Worm (Caenorhabditis elegans): Measurements from ENCODE around the gene vps-60.

The vps-60 gene

DNA sequence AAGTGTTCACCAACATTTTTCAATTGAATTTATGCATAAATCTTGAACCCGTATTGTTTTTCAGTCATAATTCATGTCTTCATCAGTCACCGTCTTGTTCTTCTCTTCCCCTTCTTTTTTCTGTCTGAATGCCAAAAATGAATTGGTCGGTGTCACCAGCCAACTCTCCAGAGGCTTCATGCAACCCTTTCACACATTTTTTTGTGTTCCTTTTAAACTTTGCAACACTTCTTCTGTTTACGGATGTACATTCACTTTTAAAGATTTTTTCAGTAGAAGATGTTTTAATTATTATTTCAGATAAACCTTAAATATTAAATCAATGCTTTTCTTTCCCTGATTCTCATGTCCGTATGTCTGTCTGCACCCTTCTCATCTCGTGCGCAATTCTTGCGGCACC, 45.0 kb downstream of the vps-60 start, which contains the start of gene acr-16:
Gene acr-16 (plus strand): TSS at position 301 of the 400 bp plus-strand sequence.
- TF ChIP-seq unc-39 (tag; optimal IDR thresholded peaks at IDR 0.05) = no peak
- no peak for TF ChIP-seq egl-27 (tag; optimal IDR thresholded peaks at IDR 0.05)
- TF ChIP-seq skn-1 (tag; optimal IDR thresholded peaks at IDR 0.05) = no peak
- TF ChIP-seq aly-2 (tag; optimal IDR thresholded peaks at IDR 0.05) = no peak
- TF ChIP-seq fos-1 (tag; optimal IDR thresholded peaks at IDR 0.05) = no peak
- no peak for TF ChIP-seq fkh-10 (GFP tag; optimal IDR thresholded peaks at IDR 0.05)
- no peak for TF ChIP-seq ceh-16 (tag; optimal IDR thresholded peaks at IDR 0.05)
- no peak for TF ChIP-seq lsy-12 (tag; optimal IDR thresholded peaks at IDR 0.05)
- no peak for TF ChIP-seq ceh-82 (tag; optimal IDR thresholded peaks at IDR 0.05)
- no peak for TF ChIP-seq nfya-1 (tag; optimal IDR thresholded peaks at IDR 0.05; ENCODE audit: insufficient read depth)
- TF ChIP-seq lin-15B (tag; optimal IDR thresholded peaks at IDR 0.05) = no peak
- no peak for TF ChIP-seq ZK546.5 (tag; optimal IDR thresholded peaks at IDR 0.05)
- no peak for TF ChIP-seq nhr-43 (tag; optimal IDR thresholded peaks at IDR 0.05; ENCODE audit: poor library complexity, severe bottlenecking)
- no peak for TF ChIP-seq ama-1 (optimal IDR thresholded peaks at IDR 0.05)
- no peak for TF ChIP-seq daf-12 (tag; optimal IDR thresholded peaks at IDR 0.05)
- TF ChIP-seq unc-62 (GFP tag; optimal IDR thresholded peaks at IDR 0.05) = no peak
- no peak for TF ChIP-seq tbx-2 (tag; optimal IDR thresholded peaks at IDR 0.05)

DNA sequence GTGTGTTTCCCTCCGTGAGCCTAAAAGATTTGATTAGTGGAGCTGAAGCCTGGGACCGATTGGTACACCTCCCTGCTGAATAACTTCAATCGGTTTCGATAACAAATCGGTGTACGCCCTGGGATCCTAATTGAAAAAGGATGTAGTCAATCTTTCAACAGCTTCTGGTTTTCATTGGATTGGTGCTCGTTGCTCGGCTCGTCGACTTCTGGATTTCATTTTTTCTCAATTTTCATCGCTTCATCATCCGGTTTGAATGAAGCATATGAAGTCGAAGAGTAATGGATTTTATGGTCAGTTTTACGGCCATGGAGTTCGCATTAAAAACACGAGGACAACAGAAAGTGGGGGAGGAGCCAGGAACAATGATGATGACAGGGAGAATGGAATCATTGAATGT, 50.0 kb downstream of the vps-60 start:
- TF ChIP-seq ZK546.5 (tag; optimal IDR thresholded peaks at IDR 0.05) = no peak

All from whole organism, L3 larva.